Worm (Caenorhabditis elegans): Measurements from ENCODE around the gene Y37D8A.26.

DNA sequence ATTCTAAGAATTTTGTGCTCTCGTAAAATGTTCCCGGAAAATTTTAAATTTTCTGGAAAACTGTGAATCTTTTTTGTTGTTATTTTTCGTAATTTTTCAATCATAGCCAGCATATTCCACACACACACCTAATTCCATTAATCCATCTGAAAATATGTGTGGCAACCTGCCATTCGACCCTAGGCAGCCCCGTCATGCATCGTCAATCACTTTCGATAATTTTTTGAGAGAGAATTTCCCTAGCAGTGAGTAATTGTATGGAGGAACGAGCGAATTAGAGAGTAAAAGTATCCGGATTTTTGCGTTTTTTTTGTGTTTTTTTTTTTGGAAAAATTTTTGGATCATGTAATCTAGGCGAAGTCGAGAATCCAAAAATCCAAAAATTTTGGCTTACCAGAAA is 43.3 kb downstream of the Y37D8A.26 start, which contains the start of gene BE10.4:
- TF ChIP-seq flt-1 (GFP tag; IDR thresholded peaks at IDR 0.05), result no peak
- no peak for TF ChIP-seq klf-2 (GFP tag; conservative IDR thresholded peaks at IDR 0.05)
- TF ChIP-seq med-1 (GFP tag; optimal IDR thresholded peaks at IDR 0.05; ENCODE audit: insufficient read depth), result no peak
- no peak for TF ChIP-seq cog-1 (tag; optimal IDR thresholded peaks at IDR 0.05)
